Fruit fly (Drosophila melanogaster) Kc167 (cell line): ENCODE results near the gene CG34041.

ENCODE experiments used
- Myc ChIP-seq: fragments of >200 bp; optimal IDR thresholded peaks from 2 replicates; lab custom pipeline; 2017; ENCODE audit warnings: missing external identifiers
- Sin3A ChIP-seq: fragments of >200 bp; optimal IDR thresholded peaks from 2 replicates; lab custom pipeline; 2018; ENCODE audit warnings: missing external identifiers
- h ChIP-seq: fragments of >200 bp; optimal IDR thresholded peaks from 3 replicates; lab custom pipeline; 2018; ENCODE audit warnings: missing external identifiers
- insv ChIP-seq: fragments of >200 bp; optimal IDR thresholded peaks from 3 replicates; lab custom pipeline; 2018; ENCODE audit warnings: missing external identifiers
- psq ChIP-seq: fragments of >200 bp; optimal IDR thresholded peaks from 2 replicates; lab custom pipeline; 2017; ENCODE audit warnings: missing external identifiers
- ttk ChIP-seq: sonication (Bioruptor generic); optimal IDR thresholded peaks from 2 replicates; lab custom pipeline; 2017; ENCODE audit warnings: missing external identifiers

Gene CG34041

dm6 chr3R:30475910-30476309 lies 31.9 kb upstream of the CG34041 start:
- TF ChIP-seq Myc (lab: Kevin White, UChicago) (no peak), Sin3A (lab: Kevin White, UChicago) (no peak), insv (lab: Kevin White, UChicago) (no peak), h (lab: Kevin White, UChicago) (no peak), psq (no peak), ttk (no peak)

DNA sequence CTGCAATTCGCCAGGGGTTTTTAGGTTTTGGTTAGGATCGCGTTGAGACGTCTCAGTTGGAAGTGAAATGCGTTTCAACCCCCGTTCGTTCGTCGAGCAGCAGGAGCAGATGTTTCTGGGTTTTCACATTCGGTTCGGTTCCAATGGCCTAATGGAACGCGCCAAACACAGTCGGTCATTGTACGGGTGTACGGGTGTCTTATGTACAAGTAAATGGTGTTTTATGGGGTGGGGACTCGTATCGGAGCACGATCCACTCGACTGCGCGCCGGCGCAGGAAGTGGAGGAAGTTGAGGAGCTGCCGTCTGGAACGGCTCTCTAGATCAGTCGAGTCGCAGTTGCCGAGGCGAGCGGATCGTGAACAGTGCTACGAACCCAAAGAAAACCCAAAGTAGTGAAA lies 31.5 kb upstream of the CG34041 start, which contains the start of gene spdo:
TSS of gene spdo (plus strand) at position 318 of the 400 bp plus-strand sequence.
- no peak for TF ChIP-seq Sin3A (lab: Kevin White, UChicago)
- TF ChIP-seq ttk, result no peak
- no peak for TF ChIP-seq psq
- TF ChIP-seq h (lab: Kevin White, UChicago), result no peak
- TF ChIP-seq Myc (lab: Kevin White, UChicago), result no peak
- TF ChIP-seq insv (lab: Kevin White, UChicago), result no peak

dm6 chr3R:30487828-30488227 lies 20.0 kb upstream of the CG34041 start, which contains the start of gene Jon99Fii:
TSS of gene Jon99Fii (minus strand) at chr3R:30487928.
- TF ChIP-seq Myc (lab: Kevin White, UChicago), result no peak
- no peak for TF ChIP-seq ttk
- TF ChIP-seq Sin3A (lab: Kevin White, UChicago), result no peak
- no peak for TF ChIP-seq psq
- TF ChIP-seq insv (lab: Kevin White, UChicago), result no peak
- TF ChIP-seq h (lab: Kevin White, UChicago), result no peak

- no peak for TF ChIP-seq insv (lab: Kevin White, UChicago)
- no peak for TF ChIP-seq Myc (lab: Kevin White, UChicago)
- TF ChIP-seq h (lab: Kevin White, UChicago), result no peak
- no peak for TF ChIP-seq psq
- TF ChIP-seq Sin3A (lab: Kevin White, UChicago), result no peak
- TF ChIP-seq ttk, result no peak
These were observed 19.2 kb upstream of the CG34041 start, which contains the start of gene Jon99Fi for dm6 chr3R:30488663-30489062. TSS of gene Jon99Fi (plus strand) at chr3R:30488963.

DNA sequence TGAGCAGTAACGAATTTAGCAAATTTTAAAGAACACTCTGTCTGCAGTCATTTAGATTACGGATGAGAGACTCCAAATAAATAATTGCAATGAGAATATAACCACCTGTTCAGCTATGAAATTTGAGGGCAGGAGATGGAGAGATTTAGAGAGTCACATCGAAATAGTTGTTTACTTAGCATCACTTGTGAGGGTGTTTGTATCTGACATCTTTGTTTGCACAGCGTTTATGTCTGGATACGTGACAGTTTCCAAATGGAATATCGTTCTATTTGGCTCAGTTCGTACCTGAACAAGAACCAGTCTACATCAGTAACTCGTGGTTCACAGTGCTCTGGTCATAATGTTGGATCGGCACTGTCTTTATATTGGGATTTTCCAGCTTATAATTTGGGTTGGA lies 18.0 kb upstream of the CG34041 start, which contains the start of gene PH4alphaSG2:
TSS of gene PH4alphaSG2 (plus strand) at position 278 of the 400 bp plus-strand sequence.
- no peak for TF ChIP-seq Myc (lab: Kevin White, UChicago)
- TF ChIP-seq insv (lab: Kevin White, UChicago), result no peak
- no peak for TF ChIP-seq Sin3A (lab: Kevin White, UChicago)
- no peak for TF ChIP-seq psq
- no peak for TF ChIP-seq ttk
- TF ChIP-seq h (lab: Kevin White, UChicago), result no peak

- TF ChIP-seq h (lab: Kevin White, UChicago) (no peak), ttk (no peak), Sin3A (lab: Kevin White, UChicago) (no peak), Myc (lab: Kevin White, UChicago) (no peak), psq (no peak), insv (lab: Kevin White, UChicago) (no peak)
These were observed 11.5 kb upstream of the CG34041 start, which contains the start of gene PH4alphaMP for dm6 chr3R:30496103-30496858. TSS of gene PH4alphaMP (minus strand) at chr3R:30496153.

DNA sequence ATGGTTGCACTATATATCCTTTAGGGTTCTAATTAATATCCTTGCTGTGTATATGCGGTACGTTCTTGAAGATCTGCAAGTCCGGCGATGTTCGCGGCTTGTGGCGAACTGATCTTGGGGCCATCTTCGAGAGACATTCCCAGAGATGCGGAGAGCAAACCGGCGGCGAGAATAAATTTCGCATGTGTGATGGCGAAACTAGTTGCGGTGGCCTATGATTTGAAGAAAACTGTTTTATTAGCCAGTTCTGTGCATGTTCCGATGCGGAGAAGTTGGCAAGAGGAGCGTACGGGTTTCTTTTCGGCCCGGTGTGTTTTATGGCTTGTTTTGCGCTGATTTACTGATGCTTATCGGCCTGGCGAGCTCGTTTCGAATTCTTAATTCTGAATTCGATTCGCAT lies 7.6 kb upstream of the CG34041 start, which contains the start of gene PH4alphaNE1:
TSS of gene PH4alphaNE1 (minus strand) at position 101 of the 400 bp plus-strand sequence.
- TF ChIP-seq Sin3A (lab: Kevin White, UChicago), result no peak
- no peak for TF ChIP-seq Myc (lab: Kevin White, UChicago)
- no peak for TF ChIP-seq ttk

dm6 chr3R:30501174-30501573 lies 6.6 kb upstream of the CG34041 start:
- TF ChIP-seq ttk (no peak), h (lab: Kevin White, UChicago) (no peak), insv (lab: Kevin White, UChicago) (no peak), psq (no peak), Sin3A (lab: Kevin White, UChicago) (no peak), Myc (lab: Kevin White, UChicago) (no peak)

- no peak for TF ChIP-seq ttk
- no peak for TF ChIP-seq Myc (lab: Kevin White, UChicago)
- no peak for TF ChIP-seq Sin3A (lab: Kevin White, UChicago)
- no peak for TF ChIP-seq insv (lab: Kevin White, UChicago)
- TF ChIP-seq psq, result no peak
- no peak for TF ChIP-seq h (lab: Kevin White, UChicago)
These were observed 4.4 kb upstream of the CG34041 start, which contains the start of gene CG31371 for dm6 chr3R:30503406-30503805. TSS of gene CG31371 (minus strand) at chr3R:30503506.

dm6 chr3R:30505561-30506037 lies 2.2 kb upstream of the CG34041 start, which contains the start of the genes PH4alphaSG1 and CG15539:
TSS of gene PH4alphaSG1 (minus strand) at chr3R:30505661.
TSS of gene CG15539 (plus strand) at chr3R:30505987.
- no peak for TF ChIP-seq h (lab: Kevin White, UChicago)
- no peak for TF ChIP-seq insv (lab: Kevin White, UChicago)
- no peak for TF ChIP-seq Sin3A (lab: Kevin White, UChicago)
- TF ChIP-seq ttk, result no peak
- TF ChIP-seq psq, result no peak
- no peak for TF ChIP-seq Myc (lab: Kevin White, UChicago)

DNA sequence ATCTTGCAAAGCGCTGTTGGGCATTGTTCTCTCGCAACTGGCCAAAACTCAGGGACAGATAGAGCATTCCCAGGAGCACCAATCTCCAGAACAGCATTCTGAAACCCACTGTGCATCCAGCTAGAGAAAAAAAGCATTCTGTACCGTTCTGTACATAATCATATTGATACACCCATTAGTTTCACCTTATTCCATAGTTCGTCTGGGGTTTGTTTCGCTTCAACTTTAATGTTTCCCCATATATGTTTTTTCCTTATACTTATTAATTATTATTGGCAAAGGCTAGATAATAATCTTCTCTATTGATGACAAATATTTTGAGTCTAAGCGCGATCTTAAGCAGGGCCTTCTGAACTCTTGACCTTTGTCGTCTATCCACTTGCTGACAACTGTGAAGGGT lies 4.3 kb downstream of the CG34041 start, which contains the start of gene PH4alphaNE2:
TSS of gene PH4alphaNE2 (minus strand) at position 101 of the 400 bp plus-strand sequence.
- TF ChIP-seq psq (no peak), insv (lab: Kevin White, UChicago) (no peak), ttk (no peak), h (lab: Kevin White, UChicago) (no peak), Sin3A (lab: Kevin White, UChicago) (no peak), Myc (lab: Kevin White, UChicago) (no peak)
